Worm (Caenorhabditis elegans): ENCODE results near the gene deg-3.
A peak's percentile ranks its signal among the peaks of the same experiment; 100 is the strongest.

deg-3 gene

DNA sequence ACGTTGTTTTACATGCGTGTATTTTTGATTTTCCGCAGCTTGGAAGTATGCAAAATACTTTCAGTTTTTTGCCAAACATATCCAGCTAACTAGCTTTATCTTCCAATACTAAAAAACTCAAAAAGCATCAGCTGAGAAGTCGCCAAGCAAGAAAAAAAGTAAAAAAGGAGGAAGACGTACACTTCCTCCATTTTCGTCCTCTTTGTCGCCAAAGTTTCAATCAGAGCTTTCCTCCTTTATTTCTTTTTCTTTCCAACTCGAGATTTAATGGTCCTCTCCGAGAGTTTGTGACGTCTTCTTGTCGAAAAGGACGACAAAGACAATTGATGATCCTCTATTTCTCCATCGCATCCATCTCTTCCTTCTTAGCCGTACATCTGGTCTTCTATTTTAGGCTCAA is 34.4 kb downstream of the deg-3 start:
- TF ChIP-seq fax-1 (tag; optimal IDR thresholded peaks at IDR 0.05) (no peak), pag-3 (tag; optimal IDR thresholded peaks at IDR 0.05; ENCODE audit: borderline replicate concordance) (no peak), hlh-6 (tag; optimal IDR thresholded peaks at IDR 0.05) (no peak), ceh-9 (tag; optimal IDR thresholded peaks at IDR 0.05) (no peak)

DNA sequence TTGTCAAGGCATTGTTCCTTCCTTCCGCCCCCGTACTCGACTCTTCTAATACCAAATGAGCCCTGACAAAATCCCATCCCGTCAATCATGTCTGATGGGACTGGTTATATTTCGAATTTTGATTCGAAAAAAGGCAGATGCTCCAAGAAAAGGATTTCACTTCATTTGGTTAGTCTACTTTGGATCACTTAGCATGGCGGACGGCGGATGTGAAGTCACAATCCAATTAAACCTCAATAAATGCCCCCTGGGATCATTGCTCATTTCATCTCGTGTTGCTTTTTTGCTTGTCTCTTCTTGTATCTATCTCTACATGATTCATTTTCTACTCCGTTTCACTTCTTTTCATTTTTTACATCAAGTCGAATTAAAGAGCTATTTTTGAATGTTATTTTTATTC is 35.6 kb downstream of the deg-3 start:
- no peak for TF ChIP-seq hlh-8 (tag; optimal IDR thresholded peaks at IDR 0.05)
- peak; percentile 52 for TF ChIP-seq unc-42 (tag; optimal IDR thresholded peaks at IDR 0.05)

DNA sequence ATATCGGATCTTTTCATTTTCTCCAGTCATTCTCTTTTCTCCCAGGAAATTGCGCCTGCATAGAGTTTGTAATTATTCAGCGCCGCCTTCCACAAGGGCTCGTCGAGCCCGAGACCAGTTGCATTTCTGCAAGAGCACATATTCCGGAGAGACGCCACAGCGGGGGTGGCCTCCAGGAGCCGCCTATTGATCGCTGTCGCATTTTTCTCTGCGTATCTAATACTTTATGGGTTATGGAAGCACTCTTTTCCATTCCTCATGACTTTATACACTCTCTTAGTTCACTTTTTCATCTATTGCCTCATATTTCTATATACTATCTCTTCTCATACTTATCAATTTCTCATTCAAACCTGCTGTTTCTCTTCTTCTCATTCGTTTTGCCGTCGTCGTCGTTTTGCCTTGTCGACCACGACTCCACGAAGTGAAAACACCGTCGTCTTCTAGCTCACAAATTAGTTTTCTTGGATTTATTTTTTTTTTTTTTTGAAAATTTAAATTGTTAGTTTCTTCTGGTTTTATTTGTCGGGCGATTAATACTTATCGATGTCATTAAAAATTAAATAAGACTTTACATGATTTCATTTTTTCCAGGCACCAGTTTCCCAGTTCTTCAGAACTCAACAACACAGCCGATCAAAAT is 39.7 kb downstream of the deg-3 start, which contains the start of gene cnb-1:
TSS of gene cnb-1 (plus strand) at position 593 of the 643 bp plus-strand sequence.
- peak; percentile 39 for TF ChIP-seq F13H6.1 (tag; optimal IDR thresholded peaks at IDR 0.05)
- peak; percentile 61 for TF ChIP-seq ceh-2 (tag; optimal IDR thresholded peaks at IDR 0.05)
- no peak for TF ChIP-seq sox-2 (GFP tag; IDR thresholded peaks at IDR 0.05)
- no peak for TF ChIP-seq che-1 (tag; optimal IDR thresholded peaks at IDR 0.05)
- peak; percentile 32 for TF ChIP-seq C08G9.2 (tag; optimal IDR thresholded peaks at IDR 0.05)
- TF ChIP-seq pros-1 (tag; optimal IDR thresholded peaks at IDR 0.05), result no peak
- TF ChIP-seq hlh-8 (tag; optimal IDR thresholded peaks at IDR 0.05), result peak; percentile 62
- TF ChIP-seq unc-55 (GFP tag; optimal IDR thresholded peaks at IDR 0.05), result peak; percentile 82
- peak; percentile 54 for TF ChIP-seq hlh-30 (tag; optimal IDR thresholded peaks at IDR 0.05; ENCODE audit: insufficient read depth)
- peak; percentile 85 for TF ChIP-seq ceh-31 (tag; optimal IDR thresholded peaks at IDR 0.05)
- TF ChIP-seq sox-4 (tag; optimal IDR thresholded peaks at IDR 0.05), result no peak
- no peak for TF ChIP-seq dve-1 (tag; optimal IDR thresholded peaks at IDR 0.05)
- no peak for TF ChIP-seq gmeb-2 (tag; optimal IDR thresholded peaks at IDR 0.05)
- peak; percentile 48 for TF ChIP-seq unc-42 (tag; optimal IDR thresholded peaks at IDR 0.05)
- peak; percentile 33 for TF ChIP-seq syd-9 (tag; optimal IDR thresholded peaks at IDR 0.05)
- peak; percentile 64 for TF ChIP-seq nfya-1 (tag; optimal IDR thresholded peaks at IDR 0.05)
- no peak for TF ChIP-seq ceh-9 (tag; optimal IDR thresholded peaks at IDR 0.05)
- no peak for TF ChIP-seq odd-2 (tag; optimal IDR thresholded peaks at IDR 0.05)
- no peak for TF ChIP-seq ceh-6 (GFP tag; optimal IDR thresholded peaks at IDR 0.05)
- no peak for TF ChIP-seq elt-2 (tag; optimal IDR thresholded peaks at IDR 0.05)
- peak; percentile 38 for TF ChIP-seq rnt-1 (tag; optimal IDR thresholded peaks at IDR 0.05)
- peak; percentile 13 for TF ChIP-seq sdc-2 (tag; optimal IDR thresholded peaks at IDR 0.05)
- TF ChIP-seq zip-5 (tag; optimal IDR thresholded peaks at IDR 0.05), result peak; percentile 9
- peak; percentile 69 for TF ChIP-seq ref-2 (tag; optimal IDR thresholded peaks at IDR 0.05)
- no peak for TF ChIP-seq pha-4 (tag; optimal IDR thresholded peaks at IDR 0.05)
- peak; percentile 29 for TF ChIP-seq hlh-6 (tag; optimal IDR thresholded peaks at IDR 0.05)
- TF ChIP-seq ceh-48 (tag; optimal IDR thresholded peaks at IDR 0.05), result peak; percentile 86
- peak; percentile 75 for TF ChIP-seq tbx-2 (tag; optimal IDR thresholded peaks at IDR 0.05)
- no peak for TF ChIP-seq eyg-1 (tag; optimal IDR thresholded peaks at IDR 0.05)
- peak; percentile 16 for TF ChIP-seq lim-6 (tag; optimal IDR thresholded peaks at IDR 0.05)
- peak; percentile 84 for TF ChIP-seq ceh-14 (tag; optimal IDR thresholded peaks at IDR 0.05)
- no peak for TF ChIP-seq ama-1 (optimal IDR thresholded peaks at IDR 0.05)
- peak; percentile 20 for TF ChIP-seq unc-86 (tag; optimal IDR thresholded peaks at IDR 0.05)
- no peak for TF ChIP-seq ceh-24 (tag; optimal IDR thresholded peaks at IDR 0.05)
- peak; percentile 76 for TF ChIP-seq ceh-18 (tag; optimal IDR thresholded peaks at IDR 0.05)

DNA sequence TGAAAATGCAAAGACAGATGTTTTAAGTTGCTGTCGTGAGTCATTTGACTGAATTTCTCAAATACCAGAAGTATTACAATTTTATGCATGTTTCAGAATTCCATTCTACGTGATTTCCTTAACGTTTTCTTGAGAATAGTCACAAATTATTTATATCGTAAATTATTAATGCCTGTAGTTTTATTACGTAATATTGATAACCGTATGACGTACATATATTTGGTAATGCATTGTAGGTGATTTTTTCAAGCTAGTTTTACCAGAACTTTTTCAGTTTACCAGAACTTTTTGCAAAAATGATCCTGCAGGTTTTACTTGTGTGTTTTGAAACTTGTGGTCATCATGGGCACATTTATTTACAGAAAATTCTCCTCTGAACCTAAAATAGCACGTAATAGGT is 41.0 kb downstream of the deg-3 start:
- TF ChIP-seq odd-2 (tag; optimal IDR thresholded peaks at IDR 0.05) (no peak), hlh-15 (tag; optimal IDR thresholded peaks at IDR 0.05) (no peak), pqm-1 (tag; optimal IDR thresholded peaks at IDR 0.05) (no peak), madf-2 (tag; optimal IDR thresholded peaks at IDR 0.05) (no peak), ceh-19 (GFP tag; optimal IDR thresholded peaks at IDR 0.05) (no peak), nhr-11 (tag; optimal IDR thresholded peaks at IDR 0.05) (no peak), ets-4 (tag; optimal IDR thresholded peaks at IDR 0.05) (no peak), ztf-16 (tag; optimal IDR thresholded peaks at IDR 0.05) (no peak), ref-2 (tag; optimal IDR thresholded peaks at IDR 0.05) (no peak), K02D7.2 (tag; optimal IDR thresholded peaks at IDR 0.05) (no peak), hlh-30 (tag; optimal IDR thresholded peaks at IDR 0.05; ENCODE audit: insufficient read depth) (no peak), pat-9 (tag; optimal IDR thresholded peaks at IDR 0.05) (no peak), ceh-2 (tag; optimal IDR thresholded peaks at IDR 0.05) (no peak), nfya-1 (tag; optimal IDR thresholded peaks at IDR 0.05) (no peak), fkh-10 (GFP tag; optimal IDR thresholded peaks at IDR 0.05) (no peak), ceh-9 (tag; optimal IDR thresholded peaks at IDR 0.05) (no peak)

All from whole organism, late embryonic.